Fruit fly (Drosophila melanogaster) whole organism, pupa: Measurements from ENCODE around the gene mbo.
A peak's percentile ranks its signal among the peaks of the same experiment; 100 is the strongest.

Experiments used
- CG12605 ChIP-seq: fragments of 200-800 bp; sonication (Bioruptor generic); IDR thresholded peaks from 2 replicates; pipeline ENCODE4 v1.3.6; 2022; ENCODE audit warnings: missing biosample characterization, missing genetic modification characterization
- CG13204 ChIP-seq: fragments of 200-800 bp; sonication (Bioruptor generic); optimal IDR thresholded peaks from 2 replicates; lab custom pipeline; 2018; ENCODE audit warnings: missing biosample characterization, mild to moderate bottlenecking, missing genetic modification characterization, moderate library complexity
- CG14655 ChIP-seq: fragments of 200-800 bp; sonication (Bioruptor generic); optimal IDR thresholded peaks from 3 replicates; lab custom pipeline; 2017; ENCODE audit warnings: mild to moderate bottlenecking, missing biosample characterization, missing genetic modification reagents, missing genetic modification characterization
- CG15710 ChIP-seq: fragments of 200-800 bp; sonication (Bioruptor generic); optimal IDR thresholded peaks from 2 replicates; lab custom pipeline; 2018; ENCODE audit warnings: missing biosample characterization, mild to moderate bottlenecking, missing genetic modification characterization, moderate library complexity
- CG32121 ChIP-seq: fragments of 200-800 bp; sonication (Bioruptor generic); IDR thresholded peaks from 2 replicates; pipeline ENCODE4 v1.3.6; 2022; ENCODE audit warnings: missing biosample characterization, missing genetic modification characterization
- CG8159 ChIP-seq: fragments of 200-800 bp; sonication (Bioruptor generic); optimal IDR thresholded peaks from 3 replicates; lab custom pipeline; 2018; ENCODE audit warnings: missing biosample characterization, mild to moderate bottlenecking, missing genetic modification characterization, moderate library complexity
- CG9948 ChIP-seq: fragments of 200-800 bp; sonication (Bioruptor generic); optimal IDR thresholded peaks from 2 replicates; lab custom pipeline; 2018; ENCODE audit warnings: missing biosample characterization, mild to moderate bottlenecking, missing genetic modification characterization, moderate library complexity
- EcR ChIP-seq: fragments of 200-800 bp; sonication (Bioruptor generic); optimal IDR thresholded peaks from 3 replicates; lab custom pipeline; 2019; ENCODE audit warnings: missing biosample characterization, missing genetic modification characterization, mild to moderate bottlenecking, moderate library complexity, missing genetic modification reagents
- Pif1A ChIP-seq: fragments of 200-800 bp; sonication (Bioruptor generic); optimal IDR thresholded peaks from 3 replicates; lab custom pipeline; 2016; ENCODE audit warnings: missing biosample characterization, missing genetic modification characterization
- fd96Ca ChIP-seq: fragments of 200-800 bp; sonication (Bioruptor generic); IDR thresholded peaks from 3 replicates; pipeline ENCODE4 v1.3.6; 2022; ENCODE audit warnings: missing biosample characterization, missing genetic modification characterization
- gl ChIP-seq: fragments of 200-800 bp; sonication (Bioruptor generic); optimal IDR thresholded peaks from 2 replicates; lab custom pipeline; 2018; ENCODE audit warnings: missing biosample characterization, mild to moderate bottlenecking, missing genetic modification characterization

DNA sequence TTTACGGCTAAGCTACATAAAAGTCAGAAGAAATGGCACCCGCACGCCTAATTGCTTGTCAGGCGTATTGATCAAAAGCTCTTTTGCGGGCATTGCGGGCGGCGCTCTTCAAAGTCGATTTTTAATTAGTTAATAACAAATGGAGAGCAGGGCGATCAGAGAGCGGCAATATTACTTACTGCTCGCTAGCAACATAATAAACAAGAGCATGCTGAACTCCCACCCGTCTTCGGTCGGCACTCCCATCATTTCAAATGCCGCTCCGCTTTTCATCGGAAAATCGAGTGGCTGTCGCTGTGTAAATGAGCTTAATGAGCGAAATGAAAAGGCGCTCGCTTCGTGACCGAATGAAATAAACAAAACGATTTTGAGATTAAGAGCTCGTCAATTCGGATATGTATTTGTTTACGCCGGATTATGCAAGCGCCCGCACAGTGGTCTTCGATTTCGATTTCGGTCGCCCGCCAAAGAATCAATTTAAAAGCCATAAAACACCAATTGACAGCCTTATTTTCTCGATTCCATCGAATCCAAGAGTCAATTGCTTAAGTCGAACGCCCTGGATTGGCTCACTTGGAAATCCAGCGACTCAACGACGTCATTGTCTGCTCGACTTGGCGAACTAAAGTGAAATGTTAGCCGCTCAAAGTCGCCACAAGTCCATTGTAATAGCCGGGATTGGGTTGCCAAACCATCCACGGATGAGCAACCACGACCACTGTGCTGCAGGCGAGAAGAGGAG, 25.2 kb downstream of the mbo start:
- TF ChIP-seq fd96Ca, result peak; percentile 80
- TF ChIP-seq CG32121, result peak; percentile 79
- TF ChIP-seq CG9948, result no peak
- TF ChIP-seq Pif1A (GFP tag; lab: Kevin White, UChicago), result no peak
- no peak for TF ChIP-seq CG12605 (GFP tag; lab: Robert Waterston, UW)
- TF ChIP-seq CG8159 (tag; lab: Kevin White, UChicago), result no peak
- no peak for TF ChIP-seq EcR (GFP tag; lab: Kevin White, UChicago)
- TF ChIP-seq CG14655 (GFP tag; lab: Kevin White, UChicago), result peak; percentile 55
- no peak for TF ChIP-seq gl (tag; lab: Kevin White, UChicago)
- no peak for TF ChIP-seq CG13204 (GFP tag; lab: Kevin White, UChicago)
- no peak for TF ChIP-seq CG15710 (tag; lab: Kevin White, UChicago)
